Worm (Caenorhabditis elegans) whole organism, midembryonic: Measurements from ENCODE around the gene srv-10.

Experiments
- T22C8.4 ChIP-seq: fragments of 200-800 bp; sonication (Bioruptor generic); IDR thresholded peaks from 2 replicates; pipeline ENCODE4 v1.3.6; 2022; ENCODE audit warnings: missing genetic modification characterization, missing compliant biosample characterization
- flt-1 ChIP-seq: fragments of 200-800 bp; sonication (Bioruptor generic); IDR thresholded peaks from 2 replicates; pipeline ENCODE4 v1.3.6; 2022; ENCODE audit warnings: missing genetic modification characterization, missing compliant biosample characterization
- klf-2 ChIP-seq: fragments of 200-800 bp; sonication (Bioruptor generic); conservative IDR thresholded peaks from 2 replicates; pipeline ENCODE4 v1.3.6; 2022; ENCODE audit warnings: missing genetic modification reagents, missing genetic modification characterization, missing compliant biosample characterization
- med-1 ChIP-seq: sonication (generic microtip); optimal IDR thresholded peaks from 2 replicates; lab custom pipeline; 2017; ENCODE audit warnings: missing genetic modification characterization, mild to moderate bottlenecking, missing compliant biosample characterization, antibody characterized with exemption, missing genetic modification reagents; ENCODE audit not compliant: insufficient read depth
- ref-1 ChIP-seq: fragments of 200-800 bp; sonication (Bioruptor generic); conservative IDR thresholded peaks from 2 replicates; pipeline ENCODE4 v1.3.6; 2022; ENCODE audit warnings: missing genetic modification reagents, missing genetic modification characterization, missing compliant biosample characterization
- tab-1 ChIP-seq: fragments of 200-800 bp; sonication (Bioruptor generic); IDR thresholded peaks from 2 replicates; pipeline ENCODE4 v1.3.6; 2022; ENCODE audit warnings: missing genetic modification characterization, missing compliant biosample characterization

DNA sequence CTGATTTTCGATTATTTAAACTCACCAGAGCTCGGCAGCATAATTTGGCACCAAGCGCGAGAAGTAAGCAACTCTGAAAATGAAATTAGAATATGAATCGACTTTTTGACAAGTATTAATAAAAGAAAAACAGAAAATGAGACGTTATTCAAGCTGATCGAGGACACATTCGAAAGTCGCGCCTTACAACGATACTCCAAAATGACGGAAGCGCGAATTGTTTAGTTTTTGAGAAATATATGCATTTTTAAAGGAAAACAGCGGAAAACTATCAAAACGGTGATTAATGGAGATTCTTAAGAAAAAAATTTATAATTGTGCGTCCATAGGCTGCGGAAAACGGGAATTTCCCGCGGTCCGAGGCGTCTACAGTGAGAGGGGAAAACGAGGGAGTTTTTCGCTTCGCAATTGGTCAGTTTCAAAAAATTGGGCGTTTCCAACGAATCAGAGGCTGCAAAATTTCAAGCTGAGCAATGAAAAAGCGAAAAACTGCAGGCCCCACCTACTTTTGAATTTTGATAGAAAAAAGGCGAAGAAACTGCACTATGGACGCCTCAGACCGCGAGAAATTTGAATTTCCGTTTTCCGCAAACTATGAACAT, 13.9 kb downstream of the srv-10 start, which contains the start of gene mes-4:
- TF ChIP-seq med-1 (GFP tag; lab: Kevin White, UChicago), result no peak
- TF ChIP-seq T22C8.4 (GFP tag; lab: Robert Waterston, UW), result no peak
- TF ChIP-seq tab-1 (GFP tag; lab: Robert Waterston, UW), result no peak
- no peak for TF ChIP-seq klf-2 (GFP tag; lab: Robert Waterston, UW)
- TF ChIP-seq ref-1 (GFP tag; lab: Robert Waterston, UW), result no peak
- TF ChIP-seq flt-1 (GFP tag; lab: Robert Waterston, UW), result no peak
